Worm (Caenorhabditis elegans) whole organism, mixed stage, embryonic: ENCODE results near the gene clec-26.

Experiments
- M03D4.4 ChIP-seq: sonication (generic microtip); optimal IDR thresholded peaks from 2 replicates; lab custom pipeline; 2017; ENCODE audit warnings: mild to moderate bottlenecking, missing genetic modification characterization, missing compliant biosample characterization
- bed-3 ChIP-seq: fragments of 200-800 bp; sonication (Bioruptor generic); optimal IDR thresholded peaks from 3 replicates; lab custom pipeline; 2018; ENCODE audit warnings: mild to moderate bottlenecking, missing genetic modification characterization, moderate library complexity, missing compliant biosample characterization
- blmp-1 ChIP-seq: fragments of 150-350 bp; optimal IDR thresholded peaks from 2 replicates; lab custom pipeline; 2014; ENCODE audit warnings: missing biosample characterization, missing genetic modification characterization
- ceh-39 ChIP-seq: fragments of 150-350 bp; optimal IDR thresholded peaks from 2 replicates; lab custom pipeline; 2014; ENCODE audit warnings: missing biosample characterization, missing genetic modification characterization
- ceh-43 ChIP-seq: fragments of 200-800 bp; sonication (Bioruptor generic); optimal IDR thresholded peaks from 2 replicates; lab custom pipeline; 2018; ENCODE audit warnings: mild to moderate bottlenecking, missing genetic modification characterization, moderate library complexity, missing compliant biosample characterization
- ceh-83 ChIP-seq: fragments of 200-800 bp; sonication (Bioruptor generic); optimal IDR thresholded peaks from 2 replicates; lab custom pipeline; 2018; ENCODE audit warnings: mild to moderate bottlenecking, missing genetic modification characterization, missing compliant biosample characterization
- ces-1 ChIP-seq: fragments of 150-350 bp; optimal IDR thresholded peaks from 2 replicates; lab custom pipeline; 2014; ENCODE audit warnings: missing biosample characterization, missing genetic modification reagents, missing genetic modification characterization
- cnd-1 ChIP-seq: fragments of 200-800 bp; sonication (Bioruptor generic); optimal IDR thresholded peaks from 2 replicates; lab custom pipeline; 2018; ENCODE audit warnings: mild to moderate bottlenecking, missing genetic modification characterization, missing compliant biosample characterization
- drap-1 ChIP-seq: fragments of 200-800 bp; sonication (Bioruptor generic); optimal IDR thresholded peaks from 3 replicates; lab custom pipeline; 2018; ENCODE audit warnings: mild to moderate bottlenecking, missing genetic modification characterization, missing compliant biosample characterization
- elt-1 ChIP-seq: sonication (generic microtip); optimal IDR thresholded peaks from 2 replicates; lab custom pipeline; 2017; ENCODE audit warnings: missing genetic modification characterization, mild to moderate bottlenecking, missing compliant biosample characterization, antibody characterized with exemption, moderate library complexity, borderline replicate concordance; ENCODE audit not compliant: insufficient read depth
- elt-3 ChIP-seq: fragments of 150-350 bp; optimal IDR thresholded peaks from 2 replicates; lab custom pipeline; 2014; ENCODE audit warnings: missing biosample characterization, missing genetic modification characterization
- flh-1 ChIP-seq: fragments of 200-800 bp; sonication (Bioruptor generic); optimal IDR thresholded peaks from 2 replicates; lab custom pipeline; 2018; ENCODE audit warnings: mild to moderate bottlenecking, missing genetic modification characterization, moderate library complexity, missing compliant biosample characterization
- ham-2 ChIP-seq: fragments of 200-800 bp; sonication (Bioruptor generic); optimal IDR thresholded peaks from 2 replicates; lab custom pipeline; 2018; ENCODE audit warnings: mild to moderate bottlenecking, missing genetic modification characterization, missing compliant biosample characterization
- hlh-1 ChIP-seq: fragments of 150-350 bp; optimal IDR thresholded peaks from 2 replicates; lab custom pipeline; 2014; ENCODE audit warnings: missing biosample characterization, missing genetic modification reagents, missing genetic modification characterization
- lin-13 ChIP-seq: fragments of 150-350 bp; optimal IDR thresholded peaks from 2 replicates; lab custom pipeline; 2014; ENCODE audit warnings: missing biosample characterization, missing genetic modification characterization
- lsy-2 ChIP-seq: fragments of 150-350 bp; optimal IDR thresholded peaks from 2 replicates; lab custom pipeline; 2014; ENCODE audit warnings: missing biosample characterization, missing genetic modification characterization
- mab-5 ChIP-seq: fragments of 150-350 bp; optimal IDR thresholded peaks from 2 replicates; lab custom pipeline; 2014; ENCODE audit warnings: missing biosample characterization, missing genetic modification characterization
- mep-1 ChIP-seq: fragments of 150-350 bp; optimal IDR thresholded peaks from 2 replicates; lab custom pipeline; 2017; ENCODE audit warnings: missing biosample characterization, missing genetic modification reagents, missing genetic modification characterization, inconsistent platforms
- mls-2 ChIP-seq: sonication (generic microtip); optimal IDR thresholded peaks from 2 replicates; lab custom pipeline; 2016; ENCODE audit warnings: mild to moderate bottlenecking, missing genetic modification characterization, moderate library complexity, missing compliant biosample characterization
- nhr-12 ChIP-seq: fragments of 150-350 bp; optimal IDR thresholded peaks from 2 replicates; lab custom pipeline; 2014; ENCODE audit warnings: missing biosample characterization, missing genetic modification characterization
- nhr-2 ChIP-seq: fragments of 150-350 bp; optimal IDR thresholded peaks from 2 replicates; lab custom pipeline; 2014; ENCODE audit warnings: missing biosample characterization, missing genetic modification characterization
- nhr-237 ChIP-seq: fragments of 150-350 bp; optimal IDR thresholded peaks from 2 replicates; lab custom pipeline; 2014; ENCODE audit warnings: missing biosample characterization, missing genetic modification characterization
- nhr-28 ChIP-seq: fragments of 150-350 bp; optimal IDR thresholded peaks from 2 replicates; lab custom pipeline; 2014; ENCODE audit warnings: missing biosample characterization, missing genetic modification characterization
- nhr-76 ChIP-seq: sonication (generic microtip); optimal IDR thresholded peaks from 2 replicates; lab custom pipeline; 2017; ENCODE audit warnings: missing biosample characterization, missing genetic modification characterization
- pha-4 ChIP-seq: fragments of 150-350 bp; optimal IDR thresholded peaks from 2 replicates; lab custom pipeline; 2018; ENCODE audit warnings: missing biosample characterization, missing genetic modification reagents, missing genetic modification characterization
- sem-2 ChIP-seq: fragments of 200-800 bp; sonication (Bioruptor generic); optimal IDR thresholded peaks from 2 replicates; lab custom pipeline; 2018; ENCODE audit warnings: mild to moderate bottlenecking, missing genetic modification characterization, missing compliant biosample characterization
- snpc-4 ChIP-seq: fragments of 150-350 bp; optimal IDR thresholded peaks from 2 replicates; lab custom pipeline; 2014; ENCODE audit warnings: missing biosample characterization, missing genetic modification characterization
- sptf-1 ChIP-seq: sonication (generic microtip); optimal IDR thresholded peaks from 2 replicates; lab custom pipeline; 2017; ENCODE audit warnings: mild to moderate bottlenecking, missing genetic modification characterization, moderate library complexity, missing compliant biosample characterization
- tbx-8 ChIP-seq: fragments of 200-800 bp; sonication (Bioruptor generic); optimal IDR thresholded peaks from 2 replicates; lab custom pipeline; 2018; ENCODE audit warnings: mild to moderate bottlenecking, missing genetic modification characterization, moderate library complexity, missing compliant biosample characterization
- unc-39 ChIP-seq: fragments of 150-350 bp; optimal IDR thresholded peaks from 2 replicates; lab custom pipeline; 2014; ENCODE audit warnings: missing biosample characterization, missing genetic modification characterization
- unc-62 ChIP-seq: fragments of 150-350 bp; optimal IDR thresholded peaks from 2 replicates; lab custom pipeline; 2014; ENCODE audit warnings: missing biosample characterization, missing genetic modification reagents, missing genetic modification characterization
- zip-8 ChIP-seq: fragments of 150-350 bp; optimal IDR thresholded peaks from 2 replicates; lab custom pipeline; 2014; ENCODE audit warnings: missing biosample characterization, missing genetic modification characterization
- ztf-11 ChIP-seq: fragments of 150-350 bp; optimal IDR thresholded peaks from 2 replicates; lab custom pipeline; 2014; ENCODE audit warnings: missing biosample characterization, missing genetic modification characterization

Gene clec-26

ce11 chrV:16840961-16841360 is 7.5 kb upstream of the clec-26 start, which contains the start of gene clec-40:
Gene clec-40, minus strand, starts transcription at chrV:16841061.
- no peak for TF ChIP-seq unc-62
- no peak for TF ChIP-seq cnd-1 (tag; lab: Kevin White, UChicago)
- TF ChIP-seq elt-3 (tag; lab: Kevin White, UChicago), result no peak
- no peak for TF ChIP-seq ceh-39
- TF ChIP-seq ceh-43 (GFP tag; lab: Kevin White, UChicago), result no peak
- no peak for TF ChIP-seq nhr-237
- TF ChIP-seq ztf-11, result no peak
- no peak for TF ChIP-seq snpc-4 (tag; lab: Kevin White, UChicago)
- no peak for TF ChIP-seq nhr-12
- no peak for TF ChIP-seq unc-39 (tag; lab: Kevin White, UChicago)

- TF ChIP-seq nhr-2 (tag; lab: Kevin White, UChicago) (no peak), ztf-11 (no peak), elt-1 (no peak), mls-2 (tag; lab: Kevin White, UChicago) (no peak), tbx-8 (GFP tag; lab: Kevin White, UChicago) (no peak), sem-2 (GFP tag; lab: Kevin White, UChicago) (no peak)
Observed at ce11 chrV:16842941-16843340, 5.5 kb upstream of the clec-26 start, which contains the start of gene clec-25. Gene clec-25, plus strand, starts transcription at chrV:16843241.

- TF ChIP-seq hlh-1 (tag; lab: Kevin White, UChicago) (no peak), ces-1 (no peak), elt-3 (tag; lab: Kevin White, UChicago) (no peak), elt-1 (no peak)
Observed at ce11 chrV:16852002-16852401, 3.6 kb downstream of the clec-26 start, which contains the start of gene clec-37. Gene clec-37, minus strand, starts transcription at chrV:16852102.

- no peak for TF ChIP-seq drap-1 (GFP tag; lab: Kevin White, UChicago)
- TF ChIP-seq mep-1, result no peak
- no peak for TF ChIP-seq lin-13
- no peak for TF ChIP-seq elt-3 (tag; lab: Kevin White, UChicago)
- no peak for TF ChIP-seq ceh-83 (GFP tag; lab: Kevin White, UChicago)
- TF ChIP-seq sptf-1, result no peak
- TF ChIP-seq nhr-12, result no peak
- no peak for TF ChIP-seq hlh-1 (tag; lab: Kevin White, UChicago)
- no peak for TF ChIP-seq lsy-2 (tag; lab: Kevin White, UChicago)
- no peak for TF ChIP-seq blmp-1
- TF ChIP-seq nhr-28 (tag; lab: Kevin White, UChicago), result no peak
- TF ChIP-seq sem-2 (GFP tag; lab: Kevin White, UChicago), result no peak
- TF ChIP-seq cnd-1 (tag; lab: Kevin White, UChicago), result no peak
- TF ChIP-seq zip-8 (tag; lab: Kevin White, UChicago), result no peak
- no peak for TF ChIP-seq nhr-2 (tag; lab: Kevin White, UChicago)
- TF ChIP-seq flh-1 (GFP tag; lab: Kevin White, UChicago), result no peak
- no peak for TF ChIP-seq ces-1
Observed at ce11 chrV:16853956-16854683, 5.7 kb downstream of the clec-26 start, which contains the start of the genes clec-35 and clec-27. Gene clec-35, minus strand, starts transcription at chrV:16854056. Gene clec-27, plus strand, starts transcription at chrV:16854633.

ce11 chrV:16857977-16858479 is 9.6 kb downstream of the clec-26 start, which contains the start of the genes clec-31 and clec-22:
Gene clec-31, minus strand, starts transcription at chrV:16858077.
Gene clec-22, plus strand, starts transcription at chrV:16858429.
- TF ChIP-seq bed-3 (GFP tag; lab: Kevin White, UChicago) (no peak), ztf-11 (no peak), mep-1 (no peak), M03D4.4 (tag; lab: Kevin White, UChicago) (no peak), mls-2 (tag; lab: Kevin White, UChicago) (no peak), nhr-76 (tag; lab: Kevin White, UChicago) (no peak)
- TF ChIP-seq, all 35 proteins: peak for 0

ce11 chrV:16861719-16862118 is 13.3 kb downstream of the clec-26 start, which contains the start of the genes clec-32 and clec-24:
Gene clec-32, minus strand, starts transcription at chrV:16861819.
Gene clec-24, plus strand, starts transcription at chrV:16862012.
- TF ChIP-seq nhr-28 (tag; lab: Kevin White, UChicago) (no peak), snpc-4 (tag; lab: Kevin White, UChicago) (no peak), elt-1 (no peak), pha-4 (tag; lab: Kevin White, UChicago) (no peak), elt-3 (tag; lab: Kevin White, UChicago) (no peak), ces-1 (no peak), nhr-12 (no peak), tbx-8 (GFP tag; lab: Kevin White, UChicago) (no peak), ham-2 (no peak), drap-1 (GFP tag; lab: Kevin White, UChicago) (no peak), mab-5 (tag; lab: Kevin White, UChicago) (no peak)
- TF ChIP-seq, all 35 proteins: peak for 0
